Worm (Caenorhabditis elegans): Measurements from ENCODE around the gene F55G11.4.

The F55G11.4 gene

ce11 chrIV:12975981-12976380 lies 2.6 kb downstream of the F55G11.4 start, which contains the start of gene dod-17:
TSS of gene dod-17 (plus strand) at chrIV:12976303.
- TF ChIP-seq lin-13 (tag; optimal IDR thresholded peaks at IDR 0.05) (no peak), elt-1 (tag; optimal IDR thresholded peaks at IDR 0.05; ENCODE audit: borderline replicate concordance, insufficient read depth) (no peak), nhr-2 (tag; optimal IDR thresholded peaks at IDR 0.05) (no peak)

DNA sequence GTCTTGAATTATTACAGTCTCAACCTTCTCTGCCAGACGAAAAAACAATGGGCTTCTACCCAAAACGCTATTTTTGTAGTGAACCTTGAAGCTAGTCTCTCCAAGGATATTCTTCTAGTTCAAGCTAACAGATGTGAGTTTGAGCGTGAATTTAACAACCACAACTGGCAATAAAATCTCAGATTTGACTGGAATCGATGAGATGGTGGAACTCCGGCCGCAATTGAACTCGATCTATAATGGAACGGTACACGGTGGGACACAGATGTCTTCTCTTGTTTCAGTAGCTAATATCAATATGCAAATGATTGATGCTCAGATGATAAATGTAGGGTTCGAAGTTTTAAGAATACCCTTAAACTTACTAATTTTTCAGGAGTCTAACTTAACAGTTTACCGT lies 4.2 kb downstream of the F55G11.4 start:
- TF ChIP-seq elt-1 (tag; optimal IDR thresholded peaks at IDR 0.05; ENCODE audit: borderline replicate concordance, insufficient read depth) (no peak), drap-1 (GFP tag; optimal IDR thresholded peaks at IDR 0.05) (no peak), cnd-1 (tag; optimal IDR thresholded peaks at IDR 0.05) (no peak), nhr-28 (tag; optimal IDR thresholded peaks at IDR 0.05) (no peak), flh-1 (GFP tag; optimal IDR thresholded peaks at IDR 0.05) (no peak), hlh-1 (tag; optimal IDR thresholded peaks at IDR 0.05) (no peak), ceh-39 (tag; optimal IDR thresholded peaks at IDR 0.05) (no peak), mep-1 (tag; optimal IDR thresholded peaks at IDR 0.05) (no peak), unc-120 (tag; optimal IDR thresholded peaks at IDR 0.05; ENCODE audit: poor library complexity, severe bottlenecking) (no peak), pha-4 (tag; optimal IDR thresholded peaks at IDR 0.05) (no peak)

DNA sequence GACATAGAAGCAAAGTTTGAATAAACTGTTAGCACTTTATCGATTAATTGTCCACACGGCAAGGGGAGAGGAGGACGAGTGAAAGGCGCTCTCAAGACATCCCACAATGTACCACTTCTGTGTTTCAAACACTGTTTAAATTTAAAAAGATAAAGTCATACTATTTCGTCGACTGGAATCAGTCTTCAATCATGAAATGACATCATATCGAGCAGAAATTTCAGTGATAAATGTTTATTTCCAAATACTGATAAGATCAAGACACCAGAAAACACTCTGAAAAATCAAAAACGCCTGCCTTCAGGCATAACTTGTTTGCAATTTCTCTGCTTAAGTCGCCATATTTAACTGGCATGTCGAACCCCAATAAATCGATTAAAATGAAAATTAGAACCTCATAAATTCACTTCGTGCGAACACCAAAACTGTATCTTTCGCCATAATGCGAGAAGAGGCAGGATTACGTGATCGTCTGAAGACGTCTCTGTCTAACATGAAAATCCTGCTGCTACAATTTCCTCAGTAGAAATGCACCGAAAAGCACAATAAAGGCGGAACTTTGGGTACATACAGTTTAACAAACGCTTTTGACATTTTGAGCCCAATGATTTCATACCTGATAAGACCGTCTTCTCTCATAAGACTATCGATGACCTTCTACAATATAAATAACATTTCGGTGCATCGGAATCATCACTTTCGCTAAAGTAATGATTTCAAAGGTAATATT lies 5.0 kb downstream of the F55G11.4 start, which contains the start of gene K10D11.2:
TSS of gene K10D11.2 (plus strand) at position 680 of the 730 bp plus-strand sequence.
- TF ChIP-seq lin-32 (GFP tag; optimal IDR thresholded peaks at IDR 0.05), result no peak
- no peak for TF ChIP-seq ceh-83 (GFP tag; optimal IDR thresholded peaks at IDR 0.05)
- no peak for TF ChIP-seq elt-1 (tag; optimal IDR thresholded peaks at IDR 0.05; ENCODE audit: borderline replicate concordance, insufficient read depth)
- TF ChIP-seq mab-5 (tag; optimal IDR thresholded peaks at IDR 0.05), result no peak
- no peak for TF ChIP-seq zip-8 (tag; optimal IDR thresholded peaks at IDR 0.05)
- no peak for TF ChIP-seq bed-3 (GFP tag; optimal IDR thresholded peaks at IDR 0.05)
- TF ChIP-seq mls-2 (tag; optimal IDR thresholded peaks at IDR 0.05), result no peak
- TF ChIP-seq ztf-11 (tag; optimal IDR thresholded peaks at IDR 0.05), result no peak
- no peak for TF ChIP-seq drap-1 (GFP tag; optimal IDR thresholded peaks at IDR 0.05)
- TF ChIP-seq ceh-39 (tag; optimal IDR thresholded peaks at IDR 0.05), result no peak
- TF ChIP-seq lin-13 (tag; optimal IDR thresholded peaks at IDR 0.05), result no peak
- TF ChIP-seq nhr-237 (tag; optimal IDR thresholded peaks at IDR 0.05), result no peak
- no peak for TF ChIP-seq M03D4.4 (tag; optimal IDR thresholded peaks at IDR 0.05)
- TF ChIP-seq nhr-12 (tag; optimal IDR thresholded peaks at IDR 0.05), result no peak
- TF ChIP-seq unc-120 (tag; optimal IDR thresholded peaks at IDR 0.05; ENCODE audit: poor library complexity, severe bottlenecking), result no peak
- no peak for TF ChIP-seq ces-1 (GFP tag; optimal IDR thresholded peaks at IDR 0.05)
- TF ChIP-seq blmp-1 (tag; optimal IDR thresholded peaks at IDR 0.05), result no peak
- no peak for TF ChIP-seq nhr-28 (tag; optimal IDR thresholded peaks at IDR 0.05)
- TF ChIP-seq pha-4 (tag; optimal IDR thresholded peaks at IDR 0.05), result no peak

DNA sequence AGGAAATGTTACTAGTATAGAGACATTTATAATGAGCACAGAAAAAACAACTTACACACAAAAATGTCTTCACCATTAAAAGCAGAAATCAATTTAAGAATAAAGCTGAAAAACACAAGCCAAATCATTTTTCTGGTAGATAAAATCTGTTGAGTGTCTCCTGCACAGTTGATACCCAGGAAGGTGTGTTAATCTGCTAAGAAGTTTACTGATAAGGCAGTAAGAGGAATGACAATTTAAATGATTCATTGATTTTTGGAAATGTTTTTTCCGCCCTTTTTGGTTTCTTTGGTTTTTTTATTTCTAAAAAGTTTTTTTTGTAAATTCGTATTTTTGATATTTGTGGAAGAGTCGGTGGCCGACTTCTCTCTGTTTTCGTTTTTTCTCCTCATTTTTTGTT lies 12.5 kb downstream of the F55G11.4 start, which contains the start of gene K10D11.3:
TSS of gene K10D11.3 (minus strand) at position 174 of the 400 bp plus-strand sequence.
- TF ChIP-seq lin-13 (tag; optimal IDR thresholded peaks at IDR 0.05) (no peak), cnd-1 (tag; optimal IDR thresholded peaks at IDR 0.05) (no peak), nhr-2 (tag; optimal IDR thresholded peaks at IDR 0.05) (no peak), ceh-83 (GFP tag; optimal IDR thresholded peaks at IDR 0.05) (no peak), unc-62 (GFP tag; optimal IDR thresholded peaks at IDR 0.05) (no peak), elt-3 (tag; optimal IDR thresholded peaks at IDR 0.05) (no peak)

- TF ChIP-seq lsy-2 (tag; optimal IDR thresholded peaks at IDR 0.05) (no peak), ztf-11 (tag; optimal IDR thresholded peaks at IDR 0.05) (no peak), unc-39 (tag; optimal IDR thresholded peaks at IDR 0.05) (no peak), ceh-43 (GFP tag; optimal IDR thresholded peaks at IDR 0.05) (no peak), elt-1 (tag; optimal IDR thresholded peaks at IDR 0.05; ENCODE audit: borderline replicate concordance, insufficient read depth) (no peak), nhr-76 (tag; optimal IDR thresholded peaks at IDR 0.05) (no peak), mep-1 (tag; optimal IDR thresholded peaks at IDR 0.05) (no peak), ceh-39 (tag; optimal IDR thresholded peaks at IDR 0.05) (no peak), nhr-237 (tag; optimal IDR thresholded peaks at IDR 0.05) (no peak), snpc-4 (tag; optimal IDR thresholded peaks at IDR 0.05) (no peak), mab-5 (tag; optimal IDR thresholded peaks at IDR 0.05) (no peak), ces-1 (GFP tag; optimal IDR thresholded peaks at IDR 0.05) (no peak), pha-4 (tag; optimal IDR thresholded peaks at IDR 0.05) (no peak)
Measured at ce11 chrIV:12989355-12989754, 15.9 kb downstream of the F55G11.4 start, which contains the start of gene K10D11.6. TSS of gene K10D11.6 (minus strand) at chrIV:12989455.
